Fruit fly (Drosophila melanogaster): ENCODE results near the gene beta-PheRS.

beta-PheRS gene

dm6 chr3R:24276104-24277008 lies 23.9 kb upstream of the beta-PheRS start, which contains the start of gene Orct (continued):
- TF ChIP-seq sd (tag; optimal IDR thresholded peaks at IDR 0.05) (peak; percentile 29), CG9932 (GFP tag; IDR thresholded peaks at IDR 0.05) (peak; percentile 76), CG18599 (GFP tag; optimal IDR thresholded peaks at IDR 0.05) (peak; percentile 89), CG17912 (GFP tag; optimal IDR thresholded peaks at IDR 0.05) (no peak), CG2116 (GFP tag; optimal IDR thresholded peaks at IDR 0.05) (peak; percentile 13), CG9437 (GFP tag; optimal IDR thresholded peaks at IDR 0.05) (peak; percentile 73), CG8765 (GFP tag; IDR thresholded peaks at IDR 0.05) (peak; percentile 22; the same call in 1 of the 2 replicates), CG10366 (GFP tag; IDR thresholded peaks at IDR 0.05) (peak; percentile 44; the same call in 1 of the 2 replicates), CG13123 (GFP tag; optimal IDR thresholded peaks at IDR 0.05) (no peak), CG30431 (GFP tag; optimal IDR thresholded peaks at IDR 0.05) (peak; percentile 40), CG15601 (tag; optimal IDR thresholded peaks at IDR 0.05) (peak; percentile 20), Ets97D (GFP tag; optimal IDR thresholded peaks at IDR 0.05) (peak; percentile 16), Atf3 (GFP tag; optimal IDR thresholded peaks at IDR 0.05) (peak; percentile 43), CG1603 (tag; optimal IDR thresholded peaks at IDR 0.05) (peak; percentile 69), abd-A (tag; optimal IDR thresholded peaks at IDR 0.05) (peak; percentile 3), CG2712 (tag; optimal IDR thresholded peaks at IDR 0.05) (peak; percentile 80), pnt (GFP tag; optimal IDR thresholded peaks at IDR 0.05) (peak; percentile 49), sima (GFP tag; optimal IDR thresholded peaks at IDR 0.05) (no peak), ind (GFP tag; optimal IDR thresholded peaks at IDR 0.05) (peak; percentile 66), CkIIα-i1 (GFP tag; IDR thresholded peaks at IDR 0.05) (no peak), zfh2 (GFP tag; optimal IDR thresholded peaks at IDR 0.05) (peak; percentile 87), CG10274 (GFP tag; optimal IDR thresholded peaks at IDR 0.05) (peak; percentile 57), CG12942 (GFP tag; optimal IDR thresholded peaks at IDR 0.05) (peak; percentile 55), CG1647 (GFP tag; optimal IDR thresholded peaks at IDR 0.05) (peak; percentile 25), CG8388 (GFP tag; optimal IDR thresholded peaks at IDR 0.05) (peak; percentile 64), shn (GFP tag; optimal IDR thresholded peaks at IDR 0.05) (peak; percentile 65), tin (GFP tag; optimal IDR thresholded peaks at IDR 0.05) (peak; percentile 52), Hmr (GFP tag; optimal IDR thresholded peaks at IDR 0.05) (peak; percentile 89), otp (GFP tag; IDR thresholded peaks at IDR 0.05) (peak; percentile 32; the same call in 1 of the 3 replicates), Stat92E (GFP tag; optimal IDR thresholded peaks at IDR 0.05) (no peak), B-H2 (GFP tag; optimal IDR thresholded peaks at IDR 0.05) (peak; percentile 59), Sox100B (GFP tag; optimal IDR thresholded peaks at IDR 0.05) (peak; percentile 79), CG12299 (tag; optimal IDR thresholded peaks at IDR 0.05) (peak; percentile 71), Trl (optimal IDR thresholded peaks at IDR 0.05) (peak in 1 of 2 experiments; percentile 31), Trl (GFP tag; optimal IDR thresholded peaks at IDR 0.05) (peak; percentile 30), ems (GFP tag; optimal IDR thresholded peaks at IDR 0.05) (peak; percentile 37), ro (GFP tag; IDR thresholded peaks at IDR 0.05) (no peak), pros (GFP tag; optimal IDR thresholded peaks at IDR 0.05) (peak; percentile 65), C15 (GFP tag; IDR thresholded peaks at IDR 0.05) (no peak), Dad (GFP tag; optimal IDR thresholded peaks at IDR 0.05) (peak; percentile 59), Nf-YB (GFP tag; optimal IDR thresholded peaks at IDR 0.05) (peak; percentile 58), Oaz (GFP tag; IDR thresholded peaks at IDR 0.05) (0 out of 2 replicates have a peak, but pooled peaks have one; percentile 36), ato (GFP tag; IDR thresholded peaks at IDR 0.05; ENCODE audit: partially characterized antibody) (no peak), Hmx (GFP tag; optimal IDR thresholded peaks at IDR 0.05) (peak; percentile 55), CG10543 (GFP tag; optimal IDR thresholded peaks at IDR 0.05) (peak; percentile 92), mld (GFP tag; IDR thresholded peaks at IDR 0.05; ENCODE audit: partially characterized antibody) (0 out of 3 replicates have a peak, but pooled peaks have one; percentile 15), CG2678 (tag; optimal IDR thresholded peaks at IDR 0.05) (peak; percentile 91), dmrt11E (tag; optimal IDR thresholded peaks at IDR 0.05) (peak; percentile 42)

Data from whole organism, embryonic.